Worm (Caenorhabditis elegans) whole organism, L1 larva: ENCODE data around the gene sri-48.

Experiments used
- C04F5.9 ChIP-seq: sonication (generic microtip); optimal IDR thresholded peaks from 2 replicates; lab custom pipeline; 2016; ENCODE audit warnings: missing genetic modification characterization, missing compliant biosample characterization
- C16A3.4 ChIP-seq: fragments of 150-350 bp; optimal IDR thresholded peaks from 2 replicates; lab custom pipeline; 2014; ENCODE audit warnings: missing biosample characterization, missing genetic modification characterization
- C34B4.2 ChIP-seq: sonication (generic microtip); optimal IDR thresholded peaks from 2 replicates; lab custom pipeline; 2017; ENCODE audit warnings: mild to moderate bottlenecking, missing genetic modification characterization, missing compliant biosample characterization
- F16B12.6 ChIP-seq: fragments of 150-350 bp; optimal IDR thresholded peaks from 2 replicates; lab custom pipeline; 2014; ENCODE audit warnings: missing biosample characterization, missing genetic modification characterization
- Y116A8C.19 ChIP-seq: sonication (generic microtip); optimal IDR thresholded peaks from 2 replicates; lab custom pipeline; 2016; ENCODE audit warnings: missing compliant biosample characterization, missing genetic modification characterization, borderline replicate concordance
- aly-2 ChIP-seq: fragments of 150-350 bp; optimal IDR thresholded peaks from 2 replicates; lab custom pipeline; 2014; ENCODE audit warnings: missing biosample characterization, missing genetic modification characterization
- ceh-63 ChIP-seq: fragments of 200-800 bp; sonication (Bioruptor generic); optimal IDR thresholded peaks from 2 replicates; lab custom pipeline; 2018; ENCODE audit warnings: mild to moderate bottlenecking, missing genetic modification characterization, missing compliant biosample characterization
- ceh-82 ChIP-seq, 3 experiments: fragments of 150-350 bp in 1 of 3; sonication (generic microtip) in 2 of 3; optimal IDR thresholded peaks; 2 replicates each; lab custom pipeline; 2014 to 2017; ENCODE audit warnings: missing biosample characterization in 3 of 3, missing genetic modification characterization in 3 of 3
- ceh-88 ChIP-seq: fragments of 200-800 bp; sonication (Bioruptor generic); IDR thresholded peaks from 2 replicates; pipeline ENCODE4 v1.3.6; 2022; ENCODE audit warnings: missing genetic modification characterization, missing compliant biosample characterization
- dsc-1 ChIP-seq: sonication (generic microtip); optimal IDR thresholded peaks from 2 replicates; lab custom pipeline; 2016; ENCODE audit warnings: mild to moderate bottlenecking, missing genetic modification characterization, missing compliant biosample characterization
- efl-1 ChIP-seq, 4 experiments: fragments of 150-350 bp; optimal IDR thresholded peaks in 3 of 4; peaks in 1 of 4; 1 replicate in 1 of 4; 2 replicates in 3 of 4; lab custom pipeline; 2014; ENCODE audit warnings: missing biosample characterization in 2 of 4, missing genetic modification characterization in 2 of 4, missing genetic modification reagents in 2 of 4
- elt-2 ChIP-seq: sonication (generic microtip); optimal IDR thresholded peaks from 2 replicates; lab custom pipeline; 2016; ENCODE audit warnings: missing genetic modification characterization, mild to moderate bottlenecking, inconsistent platforms, missing compliant biosample characterization, missing genetic modification reagents
- ets-5 ChIP-seq: fragments of 200-800 bp; sonication (Bioruptor generic); IDR thresholded peaks from 2 replicates; pipeline ENCODE4 v1.3.6; 2022; ENCODE audit warnings: missing genetic modification characterization, missing compliant biosample characterization
- fkh-10 ChIP-seq: sonication (generic microtip); optimal IDR thresholded peaks from 2 replicates; lab custom pipeline; 2017; ENCODE audit warnings: missing biosample characterization, missing genetic modification reagents, missing genetic modification characterization
- fkh-8 ChIP-seq: sonication (generic microtip); optimal IDR thresholded peaks from 2 replicates; lab custom pipeline; 2016; ENCODE audit warnings: mild to moderate bottlenecking, missing genetic modification characterization, missing compliant biosample characterization
- isw-1 ChIP-seq: fragments of 200-800 bp; sonication (Bioruptor generic); IDR thresholded peaks from 2 replicates; pipeline ENCODE4 v1.3.6; 2022; ENCODE audit warnings: missing genetic modification characterization, missing compliant biosample characterization
- jun-1 ChIP-seq: fragments of 150-350 bp; optimal IDR thresholded peaks from 2 replicates; lab custom pipeline; 2014; ENCODE audit warnings: missing biosample characterization, missing genetic modification reagents, missing genetic modification characterization
- lin-13 ChIP-seq: fragments of 150-350 bp; optimal IDR thresholded peaks from 2 replicates; lab custom pipeline; 2014; ENCODE audit warnings: missing biosample characterization, missing genetic modification reagents, missing genetic modification characterization
- lin-14 ChIP-seq: fragments of 200-800 bp; sonication (Bioruptor generic); optimal IDR thresholded peaks from 2 replicates; lab custom pipeline; 2018; ENCODE audit warnings: mild to moderate bottlenecking, missing genetic modification characterization, moderate library complexity, missing compliant biosample characterization
- lin-39 ChIP-seq: fragments of 150-350 bp; optimal IDR thresholded peaks from 2 replicates; lab custom pipeline; 2014; ENCODE audit warnings: missing biosample characterization, missing genetic modification reagents, missing genetic modification characterization
- lsy-2 ChIP-seq, 2 experiments: fragments of 150-350 bp; optimal IDR thresholded peaks; 2 replicates each; lab custom pipeline; 2014; ENCODE audit warnings: missing biosample characterization in 2 of 2, missing genetic modification characterization in 2 of 2
- mdl-1 ChIP-seq, 2 experiments: fragments of 150-350 bp; optimal IDR thresholded peaks; 2 replicates each; lab custom pipeline; 2014 to 2017; ENCODE audit warnings: missing biosample characterization in 2 of 2, missing genetic modification characterization in 2 of 2, inconsistent platforms in 1 of 2
- mef-2 ChIP-seq: fragments of 150-350 bp; optimal IDR thresholded peaks from 2 replicates; lab custom pipeline; 2014; ENCODE audit warnings: missing biosample characterization, missing genetic modification characterization
- nhr-19 ChIP-seq: fragments of 200-800 bp; sonication (Bioruptor generic); conservative IDR thresholded peaks from 2 replicates; pipeline ENCODE4 v1.3.6; 2022; ENCODE audit warnings: missing genetic modification characterization, missing compliant biosample characterization
- nhr-237 ChIP-seq: fragments of 150-350 bp; optimal IDR thresholded peaks from 2 replicates; lab custom pipeline; 2014; ENCODE audit warnings: missing biosample characterization, missing genetic modification characterization
- nhr-77 ChIP-seq: fragments of 150-350 bp; optimal IDR thresholded peaks from 2 replicates; lab custom pipeline; 2014; ENCODE audit warnings: missing biosample characterization, missing genetic modification characterization
- nhr-85 ChIP-seq: sonication (generic microtip); peaks from one replicate; lab custom pipeline; 2016; ENCODE audit warnings: missing genetic modification characterization, inconsistent platforms, missing compliant biosample characterization
- pax-3 ChIP-seq: fragments of 200-800 bp; sonication (Bioruptor generic); optimal IDR thresholded peaks from 2 replicates; lab custom pipeline; 2018; ENCODE audit warnings: mild to moderate bottlenecking, missing genetic modification characterization, moderate library complexity, missing compliant biosample characterization
- pqm-1 ChIP-seq: sonication (generic microtip); optimal IDR thresholded peaks from 3 replicates; lab custom pipeline; 2017; ENCODE audit warnings: missing biosample characterization, missing genetic modification characterization
- rnt-1 ChIP-seq: sonication (generic microtip); optimal IDR thresholded peaks from 2 replicates; lab custom pipeline; 2016; ENCODE audit warnings: mild to moderate bottlenecking, missing genetic modification characterization, moderate library complexity, missing compliant biosample characterization
- sox-4 ChIP-seq: sonication (generic microtip); optimal IDR thresholded peaks from 2 replicates; lab custom pipeline; 2016; ENCODE audit warnings: missing genetic modification characterization, missing compliant biosample characterization
- unc-30 ChIP-seq: sonication (generic microtip); optimal IDR thresholded peaks from 2 replicates; lab custom pipeline; 2017; ENCODE audit warnings: missing biosample characterization, missing genetic modification characterization
- unc-86 ChIP-seq: sonication (generic microtip); optimal IDR thresholded peaks from 2 replicates; lab custom pipeline; 2016; ENCODE audit warnings: missing genetic modification characterization, missing compliant biosample characterization
- vab-15 ChIP-seq: sonication (generic microtip); optimal IDR thresholded peaks from 2 replicates; lab custom pipeline; 2017; ENCODE audit warnings: missing genotype, mild to moderate bottlenecking, missing genetic modification characterization, missing compliant biosample characterization
- xbp-1 ChIP-seq: sonication (generic microtip); optimal IDR thresholded peaks from 2 replicates; lab custom pipeline; 2016; ENCODE audit warnings: missing genetic modification characterization, missing compliant biosample characterization
- ztf-11 ChIP-seq, 2 experiments: sonication (generic microtip); optimal IDR thresholded peaks; 2 replicates each; lab custom pipeline; 2016 to 2017; ENCODE audit warnings: missing genetic modification characterization in 2 of 2, missing biosample characterization in 1 of 2, missing compliant biosample characterization in 1 of 2
- ztf-4 ChIP-seq: fragments of 150-350 bp; optimal IDR thresholded peaks from 2 replicates; lab custom pipeline; 2014; ENCODE audit warnings: missing biosample characterization, missing genetic modification characterization

Gene sri-48

DNA sequence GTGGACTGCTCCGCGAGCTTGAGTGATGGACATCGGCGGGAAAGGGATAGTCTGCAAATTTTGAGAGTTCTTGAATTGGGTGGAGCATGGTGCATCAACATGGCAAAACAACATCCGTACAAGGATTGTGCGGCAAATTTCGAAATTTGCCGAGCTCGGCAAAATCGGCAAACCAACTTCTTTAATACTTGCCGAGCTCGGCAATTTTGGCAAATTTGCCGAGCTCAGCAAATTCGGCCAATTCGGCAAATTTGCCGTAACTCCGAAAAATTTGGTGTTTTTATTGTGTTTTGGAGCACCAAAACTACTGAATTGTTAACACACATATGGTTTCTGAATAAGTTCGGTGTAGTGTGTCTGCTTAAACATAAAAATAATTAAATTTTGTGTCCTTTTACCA lies 31.1 kb downstream of the sri-48 start, which contains the start of gene fbxc-55:
Gene fbxc-55 (minus strand): TSS at position 101 of the 400 bp plus-strand sequence.
- TF ChIP-seq lin-13 (no peak), isw-1 (GFP tag; lab: Robert Waterston, UW) (no peak), nhr-237 (no peak)

ce11 chrII:3158985-3159384 lies 42.2 kb downstream of the sri-48 start, which contains the start of gene sri-34:
Gene sri-34, minus strand, starts transcription at chrII:3159085.
- TF ChIP-seq lin-39 (tag; lab: Kevin White, UChicago) (no peak), nhr-77 (tag; lab: Kevin White, UChicago) (no peak), Y116A8C.19 (tag; lab: Kevin White, UChicago) (no peak), vab-15 (tag; lab: Kevin White, UChicago) (no peak), aly-2 (tag; lab: Kevin White, UChicago) (no peak), F16B12.6 (tag; lab: Kevin White, UChicago) (no peak), elt-2 (tag; lab: Kevin White, UChicago) (no peak), dsc-1 (tag; lab: Kevin White, UChicago) (no peak), ceh-82 (tag; optimal IDR thresholded peaks at IDR 0.05; lab: Kevin White, UChicago) (no peak), ztf-4 (tag; lab: Kevin White, UChicago) (no peak), lin-13 (no peak), pax-3 (tag; lab: Kevin White, UChicago) (no peak)

DNA sequence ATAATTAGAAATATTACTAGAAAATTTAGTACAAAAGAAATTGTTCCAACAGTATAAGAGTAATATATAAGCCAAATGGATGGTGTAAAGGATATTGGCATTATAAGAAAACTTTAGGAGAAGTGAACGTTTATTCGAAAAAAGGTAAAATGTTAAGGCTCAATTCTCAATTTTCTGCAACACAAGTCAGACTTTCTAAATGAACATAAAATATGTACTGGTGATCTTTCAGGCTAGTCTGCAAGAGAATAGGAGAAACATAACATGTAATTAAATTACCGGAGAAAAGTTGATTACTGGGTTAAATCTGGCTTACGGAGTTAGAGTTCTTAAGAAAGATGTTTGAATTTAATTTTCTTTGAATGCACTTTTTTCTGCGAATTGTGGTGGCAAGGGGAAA lies 44.4 kb downstream of the sri-48 start, which contains the start of gene sri-33:
Gene sri-33 (minus strand): TSS at position 101 of the 400 bp plus-strand sequence.
- peak; percentile 57 for TF ChIP-seq fkh-8 (tag; lab: Kevin White, UChicago)
- TF ChIP-seq isw-1 (GFP tag; lab: Robert Waterston, UW), result no peak

- TF ChIP-seq lin-14 (GFP tag; lab: Kevin White, UChicago) (no peak), nhr-85 (tag; lab: Kevin White, UChicago) (no peak), F16B12.6 (tag; lab: Kevin White, UChicago) (no peak), fkh-10 (GFP tag; lab: Kevin White, UChicago) (no peak), ztf-11 (tag; optimal IDR thresholded peaks at IDR 0.05; lab: Kevin White, UChicago) (no peak), C04F5.9 (tag; lab: Kevin White, UChicago) (no peak), efl-1 (optimal IDR thresholded peaks at IDR 0.05; lab: Kevin White, UChicago) (no peak), efl-1 (GFP tag; optimal IDR thresholded peaks at IDR 0.05 in 1 of 2; lab: Kevin White, UChicago) (no peak), rnt-1 (tag; lab: Kevin White, UChicago) (no peak), ets-5 (GFP tag; lab: Robert Waterston, UW) (no peak), ceh-63 (GFP tag; lab: Kevin White, UChicago) (no peak), xbp-1 (tag; lab: Kevin White, UChicago) (no peak)
Observed at ce11 chrII:3154383-3154782, 46.8 kb downstream of the sri-48 start, which contains the start of gene sri-32. Gene sri-32, minus strand, starts transcription at chrII:3154483.

DNA sequence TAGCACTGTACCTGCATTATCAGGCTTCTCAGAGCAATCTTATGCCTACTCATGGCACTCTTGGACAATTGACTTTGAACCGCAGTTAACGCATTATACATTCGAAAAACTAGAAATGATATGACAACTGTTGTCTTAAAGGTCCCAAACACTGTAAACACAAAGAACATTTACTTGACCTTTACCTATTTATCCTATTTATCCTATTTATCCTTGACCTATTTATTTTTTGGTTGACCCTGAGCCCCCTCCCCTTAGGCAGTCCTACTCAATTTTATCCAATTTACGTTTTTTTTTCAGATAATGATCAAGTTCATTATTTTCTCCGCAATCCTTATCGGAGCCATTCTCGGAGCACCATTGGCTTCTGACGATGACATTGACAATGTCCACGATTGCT lies 49.5 kb downstream of the sri-48 start, which contains the start of the genes T10D4.14 and T10D4.19:
Gene T10D4.14 (minus strand): TSS at position 101 of the 400 bp plus-strand sequence.
Gene T10D4.19 (plus strand): TSS at position 304 of the 400 bp plus-strand sequence.
- TF ChIP-seq mef-2 (tag; lab: Kevin White, UChicago) (no peak), ets-5 (GFP tag; lab: Robert Waterston, UW) (no peak), lin-39 (tag; lab: Kevin White, UChicago) (no peak), unc-30 (tag; lab: Kevin White, UChicago) (no peak), C34B4.2 (tag; lab: Kevin White, UChicago) (no peak), jun-1 (tag; lab: Kevin White, UChicago) (no peak), xbp-1 (tag; lab: Kevin White, UChicago) (no peak), lsy-2 (tag; optimal IDR thresholded peaks at IDR 0.05; lab: Kevin White, UChicago) (no peak), ceh-88 (GFP tag; lab: Robert Waterston, UW) (no peak), pqm-1 (no peak), nhr-19 (GFP tag; lab: Robert Waterston, UW) (no peak), vab-15 (tag; lab: Kevin White, UChicago) (no peak), C16A3.4 (no peak), mdl-1 (tag; optimal IDR thresholded peaks at IDR 0.05; lab: Kevin White, UChicago) (no peak), nhr-237 (no peak), sox-4 (tag; lab: Kevin White, UChicago) (no peak), unc-86 (tag; lab: Kevin White, UChicago) (no peak), F16B12.6 (tag; lab: Kevin White, UChicago) (no peak), nhr-77 (tag; lab: Kevin White, UChicago) (no peak)
